Fruit fly (Drosophila melanogaster) whole organism, wandering third instar larva: Measurements from ENCODE around the gene IntS6.

ENCODE experiments used
- Myc ChIP-seq: fragments of >200 bp; optimal IDR thresholded peaks from 2 replicates; lab custom pipeline; 2017
- Vsx2 ChIP-seq: fragments of 200-300, 225-300 bp; sonication (Bioruptor generic); optimal IDR thresholded peaks from 2 replicates; lab custom pipeline; 2018; ENCODE audit warnings: missing biosample characterization, missing genetic modification characterization; ENCODE audit not compliant: partially characterized antibody
- ey ChIP-seq: fragments of 200-800 bp; sonication (Bioruptor generic); optimal IDR thresholded peaks from 2 replicates; lab custom pipeline; 2016; ENCODE audit warnings: missing biosample characterization, missing genetic modification characterization
- sage ChIP-seq: fragments of 200-800 bp; sonication (Bioruptor generic); optimal IDR thresholded peaks from 2 replicates; lab custom pipeline; 2016; ENCODE audit warnings: missing biosample characterization, mild to moderate bottlenecking, missing genetic modification characterization
- tai ChIP-seq: sonication (Bioruptor generic); optimal IDR thresholded peaks from 2 replicates; lab custom pipeline; 2016; ENCODE audit warnings: missing biosample characterization, missing genetic modification characterization

DNA sequence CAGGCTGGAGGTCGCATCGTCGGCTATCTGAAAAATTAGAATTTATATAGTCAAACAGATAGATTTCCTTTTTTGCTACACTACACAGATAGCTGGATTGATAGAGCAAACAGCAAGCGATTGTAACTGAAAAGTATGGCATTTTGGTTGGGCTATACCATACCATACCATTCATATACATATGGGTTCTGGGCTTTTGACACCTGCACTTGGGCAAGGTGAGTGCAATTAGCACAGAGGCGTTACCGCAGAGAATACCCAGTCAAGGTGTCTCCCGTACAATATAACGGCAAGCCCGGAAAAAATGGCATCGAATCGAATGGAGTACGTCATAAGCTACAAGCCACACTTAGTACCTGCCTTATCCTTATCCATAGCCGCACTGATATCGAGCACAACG, 32.3 kb downstream of the IntS6 start:
- TF ChIP-seq sage (GFP tag; lab: Kevin White, UChicago) (no peak), ey (GFP tag; lab: Kevin White, UChicago) (no peak), tai (GFP tag; lab: Kevin White, UChicago) (no peak), Myc (lab: Kevin White, UChicago) (no peak), Vsx2 (no peak)
